Worm (Caenorhabditis elegans): Measurements from ENCODE around the gene fbxa-179.

DNA sequence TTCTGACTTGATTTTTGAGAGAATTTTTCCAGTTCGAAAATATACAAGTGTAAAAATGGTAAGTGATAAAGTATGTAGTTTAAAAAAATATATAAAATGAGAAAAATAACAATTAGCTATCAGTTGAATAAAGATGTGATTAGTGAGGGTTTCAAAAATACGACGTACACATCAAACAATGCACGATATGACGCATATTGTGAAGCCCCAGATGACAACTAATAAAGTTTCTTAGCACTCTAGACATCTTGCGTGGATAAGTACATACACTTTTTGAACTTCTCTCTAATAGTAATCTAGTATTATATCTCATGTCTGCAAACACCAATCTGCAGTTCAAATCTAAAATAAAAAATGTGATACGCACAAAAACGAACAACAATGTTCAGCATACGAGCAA lies 17.8 kb upstream of the fbxa-179 start:
- TF ChIP-seq bed-3 (GFP tag; optimal IDR thresholded peaks at IDR 0.05): no peak
- no peak for TF ChIP-seq mep-1 (tag; optimal IDR thresholded peaks at IDR 0.05)
